Worm (Caenorhabditis elegans) whole organism, L2 larva: Measurements from ENCODE around the gene C35D10.6.

ENCODE experiments used
- Y55F3AM.14 ChIP-seq: fragments of 200-800 bp; sonication (Bioruptor generic); optimal IDR thresholded peaks from 2 replicates; lab custom pipeline; 2018; ENCODE audit warnings: mild to moderate bottlenecking, missing genetic modification characterization, missing compliant biosample characterization
- ceh-16 ChIP-seq: fragments of 150-350 bp; optimal IDR thresholded peaks from 2 replicates; lab custom pipeline; 2014; ENCODE audit warnings: missing biosample characterization, missing genetic modification characterization
- dmd-4 ChIP-seq: sonication (generic microtip); optimal IDR thresholded peaks from 2 replicates; lab custom pipeline; 2017; ENCODE audit warnings: missing biosample characterization, missing genetic modification characterization
- fos-1 ChIP-seq: fragments of 150-350 bp; optimal IDR thresholded peaks from 2 replicates; lab custom pipeline; 2014; ENCODE audit warnings: missing biosample characterization, missing genetic modification characterization
- lsy-2 ChIP-seq, 2 experiments: fragments of 150-350 bp in 1 of 2; sonication (generic microtip) in 1 of 2; optimal IDR thresholded peaks; 2 replicates each; lab custom pipeline; 2014 to 2017; ENCODE audit warnings: missing biosample characterization in 2 of 2, missing genetic modification characterization in 2 of 2
- nhr-11 ChIP-seq: fragments of 150-350 bp; optimal IDR thresholded peaks from 2 replicates; lab custom pipeline; 2014; ENCODE audit warnings: missing biosample characterization, missing genetic modification characterization
- ztf-4 ChIP-seq: fragments of 150-350 bp; optimal IDR thresholded peaks from 2 replicates; lab custom pipeline; 2014; ENCODE audit warnings: missing biosample characterization, missing genetic modification characterization

DNA sequence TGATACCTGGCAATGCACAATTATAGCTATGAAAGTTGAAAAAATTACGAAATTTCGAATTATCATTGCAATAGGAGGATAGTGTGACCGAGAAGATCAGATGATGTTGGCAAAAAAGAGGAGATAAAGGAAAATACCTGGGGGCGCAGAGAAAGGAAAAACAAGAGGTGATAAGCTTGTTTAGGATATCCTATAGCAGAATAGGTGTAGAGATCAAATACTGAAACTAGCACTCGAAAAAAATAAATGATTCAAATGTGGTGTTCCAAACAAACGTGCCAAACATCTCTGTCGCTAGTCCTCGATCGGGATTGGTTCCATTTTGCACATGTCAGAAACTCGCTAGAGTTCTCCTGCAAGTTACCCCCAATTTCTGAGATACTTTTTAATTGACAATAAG lies 29.7 kb upstream of the C35D10.6 start, which contains the start of gene F26A1.9:
- TF ChIP-seq ceh-16 (tag; lab: Kevin White, UChicago) (no peak), ztf-4 (tag; lab: Kevin White, UChicago) (no peak), fos-1 (no peak), lsy-2 (tag; optimal IDR thresholded peaks at IDR 0.05; lab: Kevin White, UChicago) (no peak), Y55F3AM.14 (GFP tag; lab: Kevin White, UChicago) (no peak), dmd-4 (tag; lab: Kevin White, UChicago) (no peak), nhr-11 (no peak)
